Worm (Caenorhabditis elegans): ENCODE data around the gene lnkn-1.
A peak's percentile ranks its signal among the peaks of the same experiment; 100 is the strongest.

lnkn-1 gene

DNA sequence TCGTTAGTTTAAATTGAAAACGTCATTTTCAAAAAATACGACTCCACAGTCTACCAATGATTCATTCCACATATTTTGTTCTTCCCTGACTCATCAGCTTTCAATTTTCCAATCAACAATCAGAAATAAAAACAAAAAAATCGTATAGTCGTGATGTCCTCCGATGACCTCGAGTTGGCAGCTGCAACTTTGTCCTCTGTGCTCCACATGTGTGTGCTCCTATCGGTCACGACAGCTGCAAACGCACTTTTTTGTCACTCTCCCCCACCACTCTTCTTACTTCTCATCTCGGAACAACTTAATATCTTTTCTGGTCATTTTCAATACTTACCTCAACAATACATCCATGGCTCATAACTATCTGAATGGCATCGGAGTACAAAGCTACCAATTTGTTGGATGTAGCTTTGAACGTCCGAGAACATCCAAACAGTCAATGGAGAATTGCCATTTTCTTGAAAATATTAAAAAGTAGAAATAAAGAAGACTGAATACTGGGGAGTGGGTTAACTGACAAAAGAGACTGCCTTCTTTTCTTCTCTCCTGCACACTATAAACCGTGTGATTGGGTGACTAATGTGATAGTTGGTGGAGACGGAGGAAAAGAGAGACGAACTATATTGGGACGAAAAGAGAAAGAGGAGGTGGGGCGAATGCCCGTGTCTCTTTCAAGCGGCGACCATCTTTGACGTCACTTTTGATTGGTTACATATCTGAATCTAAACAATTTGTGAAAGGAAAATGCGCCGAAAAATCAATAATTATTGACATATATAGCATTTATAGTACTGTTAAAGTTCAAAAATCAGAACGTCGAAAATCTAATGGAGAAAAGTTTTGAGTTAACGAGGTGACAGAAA, 22.8 kb upstream of the lnkn-1 start:
- TF ChIP-seq M03D4.4 (tag; optimal IDR thresholded peaks at IDR 0.05): no peak
- no peak for TF ChIP-seq tbx-8 (GFP tag; optimal IDR thresholded peaks at IDR 0.05)
- no peak for TF ChIP-seq pha-4 (tag; optimal IDR thresholded peaks at IDR 0.05)
- TF ChIP-seq hlh-1 (tag; optimal IDR thresholded peaks at IDR 0.05): peak; percentile 79

DNA sequence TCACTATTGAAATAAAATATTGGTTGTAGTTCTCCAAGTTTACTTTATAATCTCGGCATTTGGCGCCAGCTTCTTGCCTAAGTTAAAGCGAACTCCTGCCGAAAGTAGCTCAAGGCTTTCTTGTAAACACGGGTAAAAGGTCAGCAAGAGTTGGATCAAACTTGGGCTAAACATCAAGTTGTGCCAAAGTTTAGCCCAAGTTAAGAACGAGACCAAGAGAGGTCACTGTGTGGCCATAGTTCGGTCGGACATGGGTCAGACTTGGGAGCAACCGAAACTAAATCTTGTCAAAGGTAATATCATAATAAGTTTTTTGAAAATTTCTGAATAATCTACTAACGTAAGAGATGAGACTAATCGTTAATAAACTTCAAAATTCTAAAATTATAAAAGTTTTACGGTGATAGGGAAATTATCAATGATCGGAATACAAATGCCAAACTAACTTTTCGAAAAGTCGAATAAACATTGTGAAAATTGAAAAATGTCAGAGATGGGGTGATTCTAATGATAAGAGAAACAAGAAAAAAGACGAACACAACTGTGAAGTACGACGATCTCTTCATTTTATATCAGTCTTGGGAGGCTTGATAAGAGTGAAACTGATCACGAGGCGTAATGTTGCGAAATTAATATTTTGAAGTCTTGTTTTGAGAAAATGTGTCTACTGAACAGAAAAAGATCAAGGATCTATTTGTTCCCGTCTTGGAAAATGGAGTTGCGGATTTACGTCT, 21.9 kb upstream of the lnkn-1 start:
- no peak for TF ChIP-seq mab-5 (tag; optimal IDR thresholded peaks at IDR 0.05)
- TF ChIP-seq lin-32 (GFP tag; optimal IDR thresholded peaks at IDR 0.05): no peak
- TF ChIP-seq hlh-1 (tag; optimal IDR thresholded peaks at IDR 0.05): no peak
- no peak for TF ChIP-seq cnd-1 (tag; optimal IDR thresholded peaks at IDR 0.05)
- no peak for TF ChIP-seq zip-8 (tag; optimal IDR thresholded peaks at IDR 0.05)
- TF ChIP-seq unc-62 (GFP tag; optimal IDR thresholded peaks at IDR 0.05): no peak
- TF ChIP-seq elt-3 (tag; optimal IDR thresholded peaks at IDR 0.05): no peak
- TF ChIP-seq elt-1 (tag; optimal IDR thresholded peaks at IDR 0.05; ENCODE audit: borderline replicate concordance, insufficient read depth): no peak
- TF ChIP-seq sem-2 (GFP tag; optimal IDR thresholded peaks at IDR 0.05): no peak
- no peak for TF ChIP-seq unc-39 (tag; optimal IDR thresholded peaks at IDR 0.05)
- no peak for TF ChIP-seq pha-4 (tag; optimal IDR thresholded peaks at IDR 0.05)
- TF ChIP-seq nhr-2 (tag; optimal IDR thresholded peaks at IDR 0.05): no peak
- no peak for TF ChIP-seq drap-1 (GFP tag; optimal IDR thresholded peaks at IDR 0.05)
- no peak for TF ChIP-seq flh-1 (GFP tag; optimal IDR thresholded peaks at IDR 0.05)
- TF ChIP-seq bed-3 (GFP tag; optimal IDR thresholded peaks at IDR 0.05): no peak
- no peak for TF ChIP-seq nhr-237 (tag; optimal IDR thresholded peaks at IDR 0.05)
- TF ChIP-seq ceh-83 (GFP tag; optimal IDR thresholded peaks at IDR 0.05): no peak
- no peak for TF ChIP-seq ces-1 (GFP tag; optimal IDR thresholded peaks at IDR 0.05)
- no peak for TF ChIP-seq tbx-8 (GFP tag; optimal IDR thresholded peaks at IDR 0.05)

DNA sequence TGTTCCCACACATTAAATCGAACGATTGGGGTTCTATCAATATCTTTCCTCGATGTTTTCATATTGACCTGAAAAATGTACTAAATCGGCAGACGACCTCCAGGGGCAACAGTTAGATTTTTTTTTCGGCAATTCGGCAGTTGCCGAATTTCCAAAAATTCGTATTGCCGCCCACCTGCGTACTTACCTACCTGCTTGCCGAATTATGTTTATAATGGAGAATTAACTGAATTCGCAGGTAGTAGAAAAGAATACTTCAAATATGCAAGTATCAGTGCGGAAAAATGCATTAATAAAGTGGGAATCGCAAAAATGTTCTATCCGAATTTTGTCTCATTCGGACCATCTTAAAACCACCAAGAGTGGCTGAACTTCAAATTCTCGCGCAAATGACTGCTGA, 20.4 kb upstream of the lnkn-1 start:
- TF ChIP-seq ces-1 (GFP tag; optimal IDR thresholded peaks at IDR 0.05) (no peak), nhr-12 (tag; optimal IDR thresholded peaks at IDR 0.05) (no peak), unc-62 (GFP tag; optimal IDR thresholded peaks at IDR 0.05) (no peak), mep-1 (tag; optimal IDR thresholded peaks at IDR 0.05) (no peak), sem-2 (GFP tag; optimal IDR thresholded peaks at IDR 0.05) (no peak), elt-1 (tag; optimal IDR thresholded peaks at IDR 0.05; ENCODE audit: borderline replicate concordance, insufficient read depth) (no peak), mls-2 (tag; optimal IDR thresholded peaks at IDR 0.05) (no peak), blmp-1 (tag; optimal IDR thresholded peaks at IDR 0.05) (no peak), nhr-76 (tag; optimal IDR thresholded peaks at IDR 0.05) (no peak), hlh-1 (tag; optimal IDR thresholded peaks at IDR 0.05) (no peak), unc-39 (tag; optimal IDR thresholded peaks at IDR 0.05) (no peak), ceh-43 (GFP tag; optimal IDR thresholded peaks at IDR 0.05) (no peak), drap-1 (GFP tag; optimal IDR thresholded peaks at IDR 0.05) (no peak), ztf-11 (tag; optimal IDR thresholded peaks at IDR 0.05) (no peak), nhr-2 (tag; optimal IDR thresholded peaks at IDR 0.05) (no peak), snpc-4 (tag; optimal IDR thresholded peaks at IDR 0.05) (no peak), mab-5 (tag; optimal IDR thresholded peaks at IDR 0.05) (no peak), pha-4 (tag; optimal IDR thresholded peaks at IDR 0.05) (no peak), M03D4.4 (tag; optimal IDR thresholded peaks at IDR 0.05) (no peak)

DNA sequence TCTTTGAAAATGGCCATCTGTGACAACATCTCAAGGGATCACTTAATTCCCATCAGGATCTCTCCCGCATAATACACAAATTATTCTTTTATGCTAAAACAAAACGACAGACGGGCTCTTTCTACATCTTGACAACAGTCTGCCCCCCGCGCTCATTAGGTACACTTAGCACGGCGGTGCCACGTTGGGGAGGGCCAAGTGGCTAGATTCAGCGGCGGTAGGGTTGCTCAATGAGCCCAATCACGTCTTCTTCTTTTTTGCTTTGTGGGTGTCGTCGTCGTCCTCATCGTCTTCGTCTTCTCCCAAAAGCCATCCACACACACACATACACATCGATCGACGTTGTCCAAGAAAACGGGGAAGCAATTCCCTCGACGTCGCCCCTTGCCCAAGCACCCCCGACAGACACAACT, 17.0 kb upstream of the lnkn-1 start:
- TF ChIP-seq unc-62 (GFP tag; optimal IDR thresholded peaks at IDR 0.05): peak; percentile 14
- TF ChIP-seq lin-13 (tag; optimal IDR thresholded peaks at IDR 0.05): peak; percentile 26
- no peak for TF ChIP-seq ceh-39 (tag; optimal IDR thresholded peaks at IDR 0.05)
- TF ChIP-seq ces-1 (GFP tag; optimal IDR thresholded peaks at IDR 0.05): peak; percentile 87
- TF ChIP-seq cnd-1 (tag; optimal IDR thresholded peaks at IDR 0.05): peak; percentile 85
- TF ChIP-seq mab-5 (tag; optimal IDR thresholded peaks at IDR 0.05): no peak
- TF ChIP-seq mls-2 (tag; optimal IDR thresholded peaks at IDR 0.05): peak; percentile 68
- TF ChIP-seq nhr-12 (tag; optimal IDR thresholded peaks at IDR 0.05): no peak
- TF ChIP-seq ceh-83 (GFP tag; optimal IDR thresholded peaks at IDR 0.05): no peak
- no peak for TF ChIP-seq hlh-1 (tag; optimal IDR thresholded peaks at IDR 0.05)
- TF ChIP-seq zip-8 (tag; optimal IDR thresholded peaks at IDR 0.05): no peak
- TF ChIP-seq unc-120 (tag; optimal IDR thresholded peaks at IDR 0.05; ENCODE audit: poor library complexity, severe bottlenecking): no peak
- peak; percentile 55 for TF ChIP-seq ham-2 (GFP tag; optimal IDR thresholded peaks at IDR 0.05)
- TF ChIP-seq snpc-4 (tag; optimal IDR thresholded peaks at IDR 0.05): no peak
- no peak for TF ChIP-seq elt-3 (tag; optimal IDR thresholded peaks at IDR 0.05)
- TF ChIP-seq bed-3 (GFP tag; optimal IDR thresholded peaks at IDR 0.05): no peak

All from whole organism, mixed stage, embryonic.